Worm (Caenorhabditis elegans) whole organism, young adult: ENCODE measurements around the gene nadk-2.

ENCODE experiments used
- B0019.2 ChIP-seq: fragments of 200-800 bp; sonication (Bioruptor generic); conservative IDR thresholded peaks from 2 replicates; pipeline ENCODE4 v1.3.6; 2022; ENCODE audit warnings: missing genetic modification reagents, missing genetic modification characterization, missing compliant biosample characterization
- B0035.1 ChIP-seq: sonication (generic microtip); optimal IDR thresholded peaks from 2 replicates; lab custom pipeline; 2016; ENCODE audit warnings: missing genetic modification characterization, mild to moderate bottlenecking, missing compliant biosample characterization, missing genotype, missing genetic modification reagents
- F23B12.7 ChIP-seq: sonication (generic microtip); optimal IDR thresholded peaks from 2 replicates; lab custom pipeline; 2017; ENCODE audit warnings: missing genetic modification characterization, mild to moderate bottlenecking, missing compliant biosample characterization, antibody characterized with exemption, moderate library complexity; ENCODE audit not compliant: insufficient read depth
- F39B2.1 ChIP-seq: fragments of 200-800 bp; sonication (Bioruptor generic); IDR thresholded peaks from 2 replicates; pipeline ENCODE4 v1.3.6; 2022; ENCODE audit warnings: missing genetic modification reagents, missing genetic modification characterization, missing compliant biosample characterization
- F52B5.7 ChIP-seq: sonication (generic microtip); optimal IDR thresholded peaks from 2 replicates; lab custom pipeline; 2016; ENCODE audit warnings: mild to moderate bottlenecking, missing genetic modification characterization, missing compliant biosample characterization
- F55B11.4 ChIP-seq: sonication (generic microtip); optimal IDR thresholded peaks from 2 replicates; lab custom pipeline; 2016; ENCODE audit warnings: missing compliant biosample characterization, missing genetic modification characterization, borderline replicate concordance; ENCODE audit not compliant: insufficient read depth
- F57A8.1 ChIP-seq: fragments of 200-800 bp; sonication (Bioruptor generic); optimal IDR thresholded peaks from 2 replicates; lab custom pipeline; 2018; ENCODE audit warnings: mild to moderate bottlenecking, missing genetic modification characterization, moderate library complexity, missing compliant biosample characterization
- T26A5.8 ChIP-seq: sonication (generic microtip); optimal IDR thresholded peaks from 2 replicates; lab custom pipeline; 2016; ENCODE audit warnings: missing genetic modification characterization, missing compliant biosample characterization
- Y53F4B.3 ChIP-seq: fragments of 200-800 bp; sonication (Bioruptor generic); IDR thresholded peaks from 2 replicates; pipeline ENCODE4 v1.3.6; 2022; ENCODE audit warnings: missing genetic modification reagents, missing genetic modification characterization, missing compliant biosample characterization
- Y56A3A.18 ChIP-seq: fragments of 200-800 bp; sonication (Bioruptor generic); IDR thresholded peaks from 2 replicates; pipeline ENCODE4 v1.3.6; 2022; ENCODE audit warnings: missing genetic modification reagents, missing genetic modification characterization, missing compliant biosample characterization
- ZK185.1 ChIP-seq: sonication (generic microtip); optimal IDR thresholded peaks from 2 replicates; lab custom pipeline; 2016; ENCODE audit warnings: mild to moderate bottlenecking, missing genetic modification characterization, missing compliant biosample characterization; ENCODE audit not compliant: poor library complexity, severe bottlenecking
- aptf-2 ChIP-seq: fragments of 200-800 bp; sonication (Bioruptor generic); conservative IDR thresholded peaks from 2 replicates; pipeline ENCODE4 v1.3.6; 2022; ENCODE audit warnings: missing genetic modification reagents, missing genetic modification characterization, missing compliant biosample characterization
- bed-1 ChIP-seq: fragments of 200-800 bp; sonication (Bioruptor generic); IDR thresholded peaks from 2 replicates; pipeline ENCODE4 v1.3.6; 2022; ENCODE audit warnings: missing genetic modification reagents, missing genetic modification characterization, missing compliant biosample characterization
- cebp-2 ChIP-seq: fragments of 200-800 bp; sonication (Bioruptor generic); IDR thresholded peaks from 2 replicates; pipeline ENCODE4 v1.3.6; 2022; ENCODE audit warnings: missing genetic modification characterization, missing compliant biosample characterization
- ceh-100 ChIP-seq: fragments of 200-800 bp; sonication (Bioruptor generic); IDR thresholded peaks from 2 replicates; pipeline ENCODE4 v1.3.6; 2022; ENCODE audit warnings: missing genetic modification reagents, missing genetic modification characterization, missing compliant biosample characterization
- ceh-91 ChIP-seq: fragments of 200-800 bp; sonication (Bioruptor generic); IDR thresholded peaks from 2 replicates; pipeline ENCODE4 v1.3.6; 2022; ENCODE audit warnings: missing genetic modification reagents, missing genetic modification characterization, missing compliant biosample characterization
- chd-7 ChIP-seq: sonication (generic microtip); optimal IDR thresholded peaks from 2 replicates; lab custom pipeline; 2016; ENCODE audit warnings: mild to moderate bottlenecking, missing genetic modification characterization, moderate library complexity, missing compliant biosample characterization
- dox-1 ChIP-seq: fragments of 200-800 bp; sonication (Bioruptor generic); IDR thresholded peaks from 2 replicates; pipeline ENCODE4 v1.3.6; 2022; ENCODE audit warnings: missing genetic modification reagents, missing genetic modification characterization, missing compliant biosample characterization
- egl-18 ChIP-seq: fragments of 200-800 bp; sonication (Bioruptor generic); IDR thresholded peaks from 2 replicates; pipeline ENCODE4 v1.3.6; 2022; ENCODE audit warnings: missing genetic modification reagents, missing genetic modification characterization, missing compliant biosample characterization
- ekl-4 ChIP-seq: fragments of 200-800 bp; sonication (Bioruptor generic); IDR thresholded peaks from 2 replicates; pipeline ENCODE4 v1.3.6; 2022; ENCODE audit warnings: missing genetic modification reagents, missing genetic modification characterization, missing compliant biosample characterization
- gei-17 ChIP-seq: fragments of 200-800 bp; sonication (Bioruptor generic); optimal IDR thresholded peaks from 2 replicates; lab custom pipeline; 2018; ENCODE audit warnings: mild to moderate bottlenecking, missing genetic modification characterization, missing compliant biosample characterization
- hlh-12 ChIP-seq: sonication (generic microtip); optimal IDR thresholded peaks from 2 replicates; lab custom pipeline; 2016; ENCODE audit warnings: missing genetic modification characterization, missing compliant biosample characterization
- hrde-1 ChIP-seq: sonication (generic microtip); optimal IDR thresholded peaks from 2 replicates; lab custom pipeline; 2016; ENCODE audit warnings: missing genetic modification characterization, mild to moderate bottlenecking, missing compliant biosample characterization, moderate library complexity, missing genotype, missing genetic modification reagents, borderline replicate concordance
- hsf-1 ChIP-seq: fragments of 200-800 bp; sonication (Bioruptor generic); IDR thresholded peaks from 2 replicates; pipeline ENCODE4 v1.3.6; 2022; ENCODE audit warnings: missing genetic modification reagents, missing genetic modification characterization, missing compliant biosample characterization
- let-526 ChIP-seq: fragments of 200-800 bp; sonication (Bioruptor generic); IDR thresholded peaks from 2 replicates; pipeline ENCODE4 v1.3.6; 2022; ENCODE audit warnings: missing genetic modification reagents, missing genetic modification characterization, missing compliant biosample characterization
- let-607 ChIP-seq, 2 experiments: fragments of 200-800 bp in 1 of 2; sonication (Bioruptor generic) in 1 of 2; sonication (generic microtip) in 1 of 2; optimal IDR thresholded peaks; 2 replicates each; lab custom pipeline; 2016 to 2018; ENCODE audit warnings: mild to moderate bottlenecking in 2 of 2, missing compliant biosample characterization in 2 of 2, missing genetic modification characterization in 2 of 2, moderate library complexity in 2 of 2, missing genotype in 1 of 2
- lir-1 ChIP-seq: fragments of 200-800 bp; sonication (Bioruptor generic); conservative IDR thresholded peaks from 2 replicates; pipeline ENCODE4 v1.3.6; 2022; ENCODE audit warnings: missing genetic modification reagents, missing genetic modification characterization, missing compliant biosample characterization
- madf-3 ChIP-seq: fragments of 200-800 bp; sonication (Bioruptor generic); IDR thresholded peaks from 2 replicates; pipeline ENCODE4 v1.3.6; 2022; ENCODE audit warnings: missing genetic modification reagents, missing genetic modification characterization, missing compliant biosample characterization
- madf-6 ChIP-seq: fragments of 200-800 bp; sonication (Bioruptor generic); IDR thresholded peaks from 2 replicates; pipeline ENCODE4 v1.3.6; 2022; ENCODE audit warnings: missing genetic modification reagents, missing genetic modification characterization, missing compliant biosample characterization
- madf-8 ChIP-seq: fragments of 200-800 bp; sonication (Bioruptor generic); conservative IDR thresholded peaks from 2 replicates; pipeline ENCODE4 v1.3.6; 2022; ENCODE audit warnings: missing genetic modification reagents, missing genetic modification characterization, missing compliant biosample characterization
- mel-28 ChIP-seq: sonication (generic microtip); optimal IDR thresholded peaks from 2 replicates; lab custom pipeline; 2016; ENCODE audit warnings: borderline replicate concordance, mild to moderate bottlenecking, missing genetic modification characterization, missing compliant biosample characterization
- nfya-2 ChIP-seq: fragments of 200-800 bp; sonication (Bioruptor generic); IDR thresholded peaks from 2 replicates; pipeline ENCODE4 v1.3.6; 2022; ENCODE audit warnings: missing genetic modification reagents, missing genetic modification characterization, missing compliant biosample characterization
- nfyb-1 ChIP-seq: fragments of 200-800 bp; sonication (Bioruptor generic); IDR thresholded peaks from 2 replicates; pipeline ENCODE4 v1.3.6; 2022; ENCODE audit warnings: missing genetic modification reagents, missing genetic modification characterization, missing compliant biosample characterization
- nhr-179 ChIP-seq: sonication (generic microtip); optimal IDR thresholded peaks from 2 replicates; lab custom pipeline; 2016; ENCODE audit warnings: mild to moderate bottlenecking, missing genetic modification characterization, missing compliant biosample characterization
- nhr-80 ChIP-seq: sonication (generic microtip); optimal IDR thresholded peaks from 2 replicates; lab custom pipeline; 2016; ENCODE audit warnings: missing genetic modification characterization, missing compliant biosample characterization
- nhr-90 ChIP-seq: sonication (generic microtip); optimal IDR thresholded peaks from 2 replicates; lab custom pipeline; 2016; ENCODE audit warnings: missing genotype, mild to moderate bottlenecking, missing genetic modification characterization, missing compliant biosample characterization
- pbrm-1 ChIP-seq: fragments of 200-800 bp; sonication (Bioruptor generic); IDR thresholded peaks from 2 replicates; pipeline ENCODE4 v1.3.6; 2022; ENCODE audit warnings: missing genetic modification reagents, missing genetic modification characterization, missing compliant biosample characterization
- pha-4 ChIP-seq: fragments of 150-350 bp; sonication (generic microtip); optimal IDR thresholded peaks from 2 replicates; lab custom pipeline; 2014; ENCODE audit warnings: missing biosample characterization, missing genetic modification reagents, missing genetic modification characterization
- rcor-1 ChIP-seq: fragments of 200-800 bp; sonication (Bioruptor generic); IDR thresholded peaks from 2 replicates; pipeline ENCODE4 v1.3.6; 2022; ENCODE audit warnings: missing genetic modification reagents, missing genetic modification characterization, missing compliant biosample characterization
- sea-2 ChIP-seq: fragments of 200-800 bp; sonication (Bioruptor generic); IDR thresholded peaks from 2 replicates; pipeline ENCODE4 v1.3.6; 2022; ENCODE audit warnings: missing genetic modification characterization, missing compliant biosample characterization
- snpc-3.4 ChIP-seq: sonication (generic microtip); optimal IDR thresholded peaks from 2 replicates; lab custom pipeline; 2017; ENCODE audit warnings: missing genetic modification characterization, mild to moderate bottlenecking, missing compliant biosample characterization, antibody characterized with exemption, moderate library complexity, missing genotype, missing genetic modification reagents
- sptf-2 ChIP-seq: fragments of 200-800 bp; sonication (Bioruptor generic); optimal IDR thresholded peaks from 2 replicates; lab custom pipeline; 2018; ENCODE audit warnings: mild to moderate bottlenecking, missing genetic modification characterization, missing compliant biosample characterization
- tbp1 ChIP-seq: fragments of 200-800 bp; sonication (Bioruptor generic); optimal IDR thresholded peaks from 2 replicates; lab custom pipeline; 2018; ENCODE audit warnings: mild to moderate bottlenecking, missing genetic modification characterization, missing compliant biosample characterization
- tlf-1 ChIP-seq: fragments of 200-800 bp; sonication (Bioruptor generic); optimal IDR thresholded peaks from 2 replicates; lab custom pipeline; 2018; ENCODE audit warnings: mild to moderate bottlenecking, missing genetic modification characterization, missing compliant biosample characterization
- xnd-1 ChIP-seq: sonication (generic microtip); optimal IDR thresholded peaks from 2 replicates; lab custom pipeline; 2016; ENCODE audit warnings: missing genotype, missing genetic modification reagents, missing genetic modification characterization, missing compliant biosample characterization
- ztf-18 ChIP-seq: sonication (generic microtip); optimal IDR thresholded peaks from 2 replicates; lab custom pipeline; 2016; ENCODE audit warnings: missing genotype, mild to moderate bottlenecking, missing genetic modification characterization, missing compliant biosample characterization
- ztf-22 ChIP-seq: fragments of 200-800 bp; sonication (Bioruptor generic); optimal IDR thresholded peaks from 2 replicates; lab custom pipeline; 2018; ENCODE audit warnings: mild to moderate bottlenecking, missing genetic modification characterization, moderate library complexity, missing compliant biosample characterization
- ztf-6 ChIP-seq: fragments of 200-800 bp; sonication (Bioruptor generic); IDR thresholded peaks from 2 replicates; pipeline ENCODE4 v1.3.6; 2022; ENCODE audit warnings: missing genetic modification reagents, missing genetic modification characterization, missing compliant biosample characterization

Gene nadk-2

DNA sequence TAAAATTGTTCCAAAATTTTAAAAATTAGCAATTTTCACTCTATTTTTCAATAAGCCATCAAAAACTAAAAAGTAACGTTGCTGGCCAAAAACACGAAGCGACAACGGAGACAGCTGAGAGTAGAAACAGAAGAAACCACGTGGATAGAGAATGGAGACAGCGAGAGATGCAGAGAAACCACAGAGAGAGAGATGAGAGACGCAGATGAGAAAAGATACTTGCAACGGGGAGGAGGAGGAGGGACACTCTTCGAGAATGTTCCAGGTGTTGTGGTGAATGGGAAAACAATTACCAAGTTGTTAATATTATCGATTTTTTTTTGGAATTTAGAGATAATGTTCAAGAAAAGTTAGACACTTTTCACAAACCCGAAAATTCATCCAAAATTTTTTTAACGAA is 53.0 kb downstream of the nadk-2 start (continued):
- TF ChIP-seq ekl-4 (GFP tag; lab: Robert Waterston, UW) (peak; percentile 95), F55B11.4 (tag; lab: Kevin White, UChicago) (no peak), hrde-1 (tag; lab: Kevin White, UChicago) (no peak), T26A5.8 (tag; lab: Kevin White, UChicago) (no peak), dox-1 (GFP tag; lab: Robert Waterston, UW) (no peak; the same call in 1 of the 2 replicates), chd-7 (peak; percentile 84), madf-3 (peak; percentile 76; the same call in 1 of the 2 replicates), ceh-91 (GFP tag; lab: Robert Waterston, UW) (no peak), egl-18 (0 out of 2 replicates have a peak, but pooled peaks have one; percentile 17), B0019.2 (GFP tag; lab: Robert Waterston, UW) (no peak), tbp1 (GFP tag; lab: Kevin White, UChicago) (peak; percentile 65), ZK185.1 (tag; lab: Kevin White, UChicago) (peak; percentile 67), nfyb-1 (peak; percentile 91), nhr-90 (tag; lab: Kevin White, UChicago) (peak; percentile 43), Y53F4B.3 (no peak), madf-6 (GFP tag; lab: Robert Waterston, UW) (peak; percentile 34; the same call in 1 of the 2 replicates), sptf-2 (GFP tag; lab: Kevin White, UChicago) (no peak), F57A8.1 (no peak), hlh-12 (no peak), F39B2.1 (no peak), sea-2 (GFP tag; lab: Robert Waterston, UW) (no peak), ztf-22 (GFP tag; lab: Kevin White, UChicago) (peak; percentile 58), hsf-1 (peak; percentile 99), tlf-1 (GFP tag; lab: Kevin White, UChicago) (peak; percentile 78), bed-1 (GFP tag; lab: Robert Waterston, UW) (no peak), F52B5.7 (tag; lab: Kevin White, UChicago) (no peak), snpc-3.4 (no peak), mel-28 (tag; lab: Kevin White, UChicago) (peak; percentile 50), xnd-1 (tag; lab: Kevin White, UChicago) (no peak), ztf-6 (no peak), cebp-2 (GFP tag; lab: Robert Waterston, UW) (no peak), lir-1 (peak; percentile 70; the same call in 1 of the 2 replicates), aptf-2 (GFP tag; lab: Robert Waterston, UW) (no peak), madf-8 (GFP tag; lab: Robert Waterston, UW) (no peak), let-607 (tag; optimal IDR thresholded peaks at IDR 0.05; lab: Kevin White, UChicago) (peak; percentile 79 to 92), ztf-18 (tag; lab: Kevin White, UChicago) (peak; percentile 45), Y56A3A.18 (GFP tag; lab: Robert Waterston, UW) (peak; percentile 30; the same call in 1 of the 2 replicates), B0035.1 (peak; percentile 48), rcor-1 (GFP tag; lab: Robert Waterston, UW) (peak; percentile 69), F23B12.7 (tag; lab: Kevin White, UChicago) (no peak), nhr-179 (tag; lab: Kevin White, UChicago) (no peak), ceh-100 (GFP tag; lab: Robert Waterston, UW) (peak; percentile 64), nhr-80 (tag; lab: Kevin White, UChicago) (peak; percentile 42), let-526 (GFP tag; lab: Robert Waterston, UW) (peak; percentile 77), gei-17 (GFP tag; lab: Kevin White, UChicago) (peak; percentile 57), nfya-2 (GFP tag; lab: Robert Waterston, UW) (no peak), pbrm-1 (peak; percentile 94), pha-4 (tag; lab: Kevin White, UChicago) (peak; percentile 60)
